Worm (Caenorhabditis elegans): ENCODE measurements around the gene sre-28.

sre-28 gene

ce11 chrV:9906115-9906514, 38.1 kb upstream of the sre-28 start, which contains the start of gene fipr-11:
fipr-11 (minus strand) TSS chrV:9906215.
- TF ChIP-seq C34F6.9 (tag; optimal IDR thresholded peaks at IDR 0.05) (no peak), nhr-10 (tag; optimal IDR thresholded peaks at IDR 0.05) (no peak), sem-4 (tag; optimal IDR thresholded peaks at IDR 0.05) (no peak), skn-1 (tag; optimal IDR thresholded peaks at IDR 0.05) (no peak), alr-1 (tag; optimal IDR thresholded peaks at IDR 0.05) (no peak)

DNA sequence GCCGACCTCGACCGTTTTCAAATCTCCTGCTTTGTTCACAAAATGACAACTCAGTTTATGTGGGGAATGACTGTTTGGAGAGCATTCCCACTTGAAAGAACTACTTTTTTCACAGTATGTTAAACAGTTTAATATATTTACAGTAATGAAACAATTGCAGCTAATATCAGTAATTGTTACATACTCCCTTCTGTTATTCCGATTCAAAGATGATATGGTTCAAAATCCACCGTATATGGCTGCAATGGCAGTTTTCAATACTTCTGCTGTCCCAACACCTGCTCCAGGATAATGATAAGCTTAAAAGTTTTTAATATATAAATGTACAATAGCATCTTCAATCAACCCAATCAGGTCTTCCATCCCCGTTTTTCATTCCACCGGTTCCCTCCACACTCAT, 37.0 kb upstream of the sre-28 start:
- TF ChIP-seq Y55F3AM.14 (GFP tag; optimal IDR thresholded peaks at IDR 0.05), result no peak
- no peak for TF ChIP-seq unc-55 (GFP tag; optimal IDR thresholded peaks at IDR 0.05)
- TF ChIP-seq skn-1 (tag; optimal IDR thresholded peaks at IDR 0.05), result no peak
- TF ChIP-seq unc-62 (GFP tag; optimal IDR thresholded peaks at IDR 0.05), result no peak
- no peak for TF ChIP-seq ama-1 (optimal IDR thresholded peaks at IDR 0.05)
- TF ChIP-seq ztf-4 (tag; optimal IDR thresholded peaks at IDR 0.05), result no peak
- no peak for TF ChIP-seq lin-39 (tag; optimal IDR thresholded peaks at IDR 0.05)
- TF ChIP-seq nhr-12 (tag; optimal IDR thresholded peaks at IDR 0.05), result no peak
- no peak for TF ChIP-seq nhr-129 (tag; optimal IDR thresholded peaks at IDR 0.05)
- no peak for TF ChIP-seq nhr-10 (tag; optimal IDR thresholded peaks at IDR 0.05)
- TF ChIP-seq lsy-2 (tag; optimal IDR thresholded peaks at IDR 0.05), result no peak
- no peak for TF ChIP-seq C34F6.9 (tag; optimal IDR thresholded peaks at IDR 0.05)
- no peak for TF ChIP-seq nhr-237 (tag; optimal IDR thresholded peaks at IDR 0.05)
- TF ChIP-seq sma-9 (GFP tag; optimal IDR thresholded peaks at IDR 0.05), result no peak
- no peak for TF ChIP-seq sma-9 (tag; optimal IDR thresholded peaks at IDR 0.05)
- no peak for TF ChIP-seq F13H6.1 (tag; optimal IDR thresholded peaks at IDR 0.05)
- TF ChIP-seq nhr-25 (tag; optimal IDR thresholded peaks at IDR 0.05), result no peak
- no peak for TF ChIP-seq aly-2 (tag; optimal IDR thresholded peaks at IDR 0.05)

ce11 chrV:9909624-9910023, 34.6 kb upstream of the sre-28 start:
- TF ChIP-seq nhr-237 (tag; optimal IDR thresholded peaks at IDR 0.05), result no peak
- TF ChIP-seq nhr-77 (tag; optimal IDR thresholded peaks at IDR 0.05), result no peak
- TF ChIP-seq ZK546.5 (tag; optimal IDR thresholded peaks at IDR 0.05), result no peak
- no peak for TF ChIP-seq lin-13 (GFP tag; optimal IDR thresholded peaks at IDR 0.05)
- no peak for TF ChIP-seq fos-1 (tag; optimal IDR thresholded peaks at IDR 0.05)
- no peak for TF ChIP-seq nhr-129 (tag; optimal IDR thresholded peaks at IDR 0.05)
- TF ChIP-seq peb-1 (tag; optimal IDR thresholded peaks at IDR 0.05), result no peak
- no peak for TF ChIP-seq ztf-1 (GFP tag; conservative IDR thresholded peaks at IDR 0.05)
- TF ChIP-seq R02D3.7 (tag; optimal IDR thresholded peaks at IDR 0.05), result no peak
- no peak for TF ChIP-seq ceh-82 (tag; optimal IDR thresholded peaks at IDR 0.05)

DNA sequence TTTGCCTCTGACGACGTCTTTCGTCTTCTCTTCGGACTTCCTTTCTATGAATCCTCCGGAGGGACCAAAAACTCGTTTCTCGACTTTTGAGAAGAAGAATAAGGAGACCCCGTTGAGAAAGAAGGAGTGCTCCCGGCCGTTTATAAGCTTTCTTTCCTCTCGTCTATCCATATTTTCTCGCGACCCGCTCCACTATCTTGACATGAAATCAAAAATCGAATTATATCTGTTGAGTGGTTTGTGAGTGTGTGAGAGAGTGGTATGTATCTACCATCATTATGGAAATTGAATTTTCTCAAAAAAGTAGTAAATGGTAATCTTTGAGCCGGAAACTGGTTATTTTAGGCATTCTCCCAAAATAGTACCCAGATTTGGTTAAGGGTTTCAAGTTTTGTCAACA, 33.0 kb upstream of the sre-28 start:
- no peak for TF ChIP-seq ztf-11 (tag; optimal IDR thresholded peaks at IDR 0.05)
- no peak for TF ChIP-seq ceh-82 (tag; optimal IDR thresholded peaks at IDR 0.05)
- no peak for TF ChIP-seq nhr-6 (tag; optimal IDR thresholded peaks at IDR 0.05)
- TF ChIP-seq lsy-2 (tag; optimal IDR thresholded peaks at IDR 0.05), result no peak
- no peak for TF ChIP-seq lin-39 (tag; optimal IDR thresholded peaks at IDR 0.05)
- TF ChIP-seq ztf-1 (GFP tag; conservative IDR thresholded peaks at IDR 0.05), result no peak
- no peak for TF ChIP-seq lin-13 (GFP tag; optimal IDR thresholded peaks at IDR 0.05)
- TF ChIP-seq alr-1 (tag; optimal IDR thresholded peaks at IDR 0.05), result no peak
- TF ChIP-seq nhr-12 (tag; optimal IDR thresholded peaks at IDR 0.05), result no peak
- TF ChIP-seq gmeb-1 (tag; optimal IDR thresholded peaks at IDR 0.05), result no peak
- TF ChIP-seq mbf-1 (tag; optimal IDR thresholded peaks at IDR 0.05), result no peak
- TF ChIP-seq fos-1 (tag; optimal IDR thresholded peaks at IDR 0.05), result no peak
- no peak for TF ChIP-seq F13H6.1 (tag; optimal IDR thresholded peaks at IDR 0.05)
- TF ChIP-seq nhr-237 (tag; optimal IDR thresholded peaks at IDR 0.05), result no peak

DNA sequence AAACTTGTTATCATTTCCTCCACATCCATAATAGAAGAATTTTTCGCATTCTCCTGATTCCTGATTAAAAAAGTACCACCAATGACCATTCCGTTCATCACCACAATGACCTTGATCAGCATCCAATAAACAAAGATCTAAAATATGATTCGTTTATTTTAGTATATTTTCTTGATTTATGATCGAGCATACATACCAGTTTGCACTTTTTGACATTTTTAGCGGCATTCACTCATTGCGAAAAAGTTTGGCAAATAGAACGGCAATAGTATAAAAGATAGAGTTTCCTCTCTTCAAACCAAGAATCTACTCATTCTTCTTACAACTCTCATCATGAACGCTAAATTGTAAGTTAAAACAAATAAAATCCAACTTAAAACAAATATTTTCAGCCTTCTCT, 30.3 kb upstream of the sre-28 start, which contains the start of gene fipr-10:
fipr-10 (plus strand) TSS at position 301 of the 400 bp plus-strand sequence.
- TF ChIP-seq Y55F3AM.14 (GFP tag; optimal IDR thresholded peaks at IDR 0.05) (no peak), skn-1 (tag; optimal IDR thresholded peaks at IDR 0.05) (no peak), F13H6.1 (tag; optimal IDR thresholded peaks at IDR 0.05) (no peak), unc-55 (GFP tag; optimal IDR thresholded peaks at IDR 0.05) (no peak), C34F6.9 (tag; optimal IDR thresholded peaks at IDR 0.05) (no peak), nhr-11 (tag; optimal IDR thresholded peaks at IDR 0.05) (no peak), R02D3.7 (tag; optimal IDR thresholded peaks at IDR 0.05) (no peak), ceh-82 (tag; optimal IDR thresholded peaks at IDR 0.05) (no peak), lin-13 (GFP tag; optimal IDR thresholded peaks at IDR 0.05) (no peak), nhr-25 (tag; optimal IDR thresholded peaks at IDR 0.05) (no peak), ztf-11 (tag; optimal IDR thresholded peaks at IDR 0.05) (no peak), nhr-21 (tag; optimal IDR thresholded peaks at IDR 0.05) (no peak)
